Worm (Caenorhabditis elegans) whole organism, L4 larva: ENCODE measurements around the gene Y17G9B.11.

Experiments
- D1046.2 ChIP-seq: fragments of 200-800 bp; sonication (Bioruptor generic); IDR thresholded peaks from 2 replicates; pipeline ENCODE4 v1.3.6; 2022; ENCODE audit warnings: missing genetic modification characterization, missing compliant biosample characterization
- F10B5.3 ChIP-seq: sonication (generic microtip); optimal IDR thresholded peaks from 2 replicates; lab custom pipeline; 2016; ENCODE audit warnings: mild to moderate bottlenecking, missing genetic modification characterization, missing compliant biosample characterization
- F37D6.2 ChIP-seq: sonication (generic microtip); optimal IDR thresholded peaks from 2 replicates; lab custom pipeline; 2016; ENCODE audit warnings: mild to moderate bottlenecking, missing genetic modification characterization, missing compliant biosample characterization
- F49E8.2 ChIP-seq: sonication (generic microtip); optimal IDR thresholded peaks from 2 replicates; lab custom pipeline; 2016; ENCODE audit warnings: missing compliant biosample characterization, mild to moderate bottlenecking, missing genetic modification characterization, borderline replicate concordance
- R02D3.7 ChIP-seq: fragments of 150-350 bp; sonication (generic microtip); optimal IDR thresholded peaks from 3 replicates; lab custom pipeline; 2014; ENCODE audit warnings: missing biosample characterization, missing genetic modification characterization
- T20F7.1 ChIP-seq: fragments of 200-800 bp; sonication (Bioruptor generic); optimal IDR thresholded peaks from 2 replicates; lab custom pipeline; 2018; ENCODE audit warnings: mild to moderate bottlenecking, missing genetic modification characterization, missing compliant biosample characterization
- T26A8.4 ChIP-seq: fragments of 200-800 bp; sonication (Bioruptor generic); IDR thresholded peaks from 2 replicates; pipeline ENCODE4 v1.3.6; 2022; ENCODE audit warnings: missing genetic modification characterization, missing compliant biosample characterization
- Y105C5A.15 ChIP-seq: fragments of 200-800 bp; sonication (Bioruptor generic); IDR thresholded peaks from 2 replicates; pipeline ENCODE4 v1.3.6; 2022; ENCODE audit warnings: missing genetic modification characterization, missing compliant biosample characterization
- Y5F2A.4 ChIP-seq: fragments of 200-800 bp; sonication (Bioruptor generic); optimal IDR thresholded peaks from 2 replicates; lab custom pipeline; 2018; ENCODE audit warnings: mild to moderate bottlenecking, missing genetic modification characterization, missing compliant biosample characterization
- Y75B8A.6 ChIP-seq: fragments of 200-800 bp; sonication (Bioruptor generic); IDR thresholded peaks from 2 replicates; pipeline ENCODE4 v1.3.6; 2022; ENCODE audit warnings: missing genetic modification reagents, missing genetic modification characterization, missing compliant biosample characterization
- ZK337.2 ChIP-seq: fragments of 200-800 bp; sonication (Bioruptor generic); IDR thresholded peaks from 2 replicates; pipeline ENCODE4 v1.3.6; 2022; ENCODE audit warnings: missing genetic modification reagents, missing genetic modification characterization, missing compliant biosample characterization
- ceh-28 ChIP-seq: fragments of 150-350 bp; optimal IDR thresholded peaks from 2 replicates; lab custom pipeline; 2014; ENCODE audit warnings: missing biosample characterization, missing genetic modification reagents, missing genetic modification characterization
- ceh-32 ChIP-seq: sonication (generic microtip); optimal IDR thresholded peaks from 2 replicates; lab custom pipeline; 2016; ENCODE audit warnings: mild to moderate bottlenecking, missing genetic modification characterization, missing compliant biosample characterization; ENCODE audit not compliant: poor library complexity
- ceh-44 ChIP-seq: fragments of 200-800 bp; sonication (Bioruptor generic); IDR thresholded peaks from 2 replicates; pipeline ENCODE4 v1.3.6; 2022; ENCODE audit warnings: missing genetic modification reagents, missing genetic modification characterization, missing compliant biosample characterization
- ceh-62 ChIP-seq: sonication (generic microtip); optimal IDR thresholded peaks from 2 replicates; lab custom pipeline; 2017; ENCODE audit warnings: missing biosample characterization, missing genetic modification characterization
- ceh-82 ChIP-seq: sonication (generic microtip); optimal IDR thresholded peaks from 2 replicates; lab custom pipeline; 2017; ENCODE audit warnings: missing biosample characterization, missing genetic modification characterization
- ctbp-1 ChIP-seq: fragments of 200-800 bp; sonication (Bioruptor generic); IDR thresholded peaks from 2 replicates; pipeline ENCODE4 v1.3.6; 2022; ENCODE audit warnings: missing genetic modification reagents, missing genetic modification characterization, missing compliant biosample characterization
- daf-16 ChIP-seq, 3 experiments: sonication (generic microtip); optimal IDR thresholded peaks; 2 replicates each; lab custom pipeline; 2016 to 2017; ENCODE audit warnings: missing genetic modification characterization in 3 of 3, missing genetic modification reagents in 3 of 3, mild to moderate bottlenecking in 2 of 3, missing compliant biosample characterization in 2 of 3, missing biosample characterization in 1 of 3, moderate library complexity in 1 of 3
- dmd-6 ChIP-seq: fragments of 200-800 bp; sonication (Bioruptor generic); IDR thresholded peaks from 2 replicates; pipeline ENCODE4 v1.3.6; 2022; ENCODE audit warnings: missing genetic modification reagents, missing genetic modification characterization, missing compliant biosample characterization
- dpl-1 ChIP-seq: fragments of 150-350 bp; optimal IDR thresholded peaks from 2 replicates; lab custom pipeline; 2014; ENCODE audit warnings: missing biosample characterization, missing genetic modification reagents, missing genetic modification characterization
- duxl-1 ChIP-seq: sonication (generic microtip); optimal IDR thresholded peaks from 2 replicates; lab custom pipeline; 2016; ENCODE audit warnings: mild to moderate bottlenecking, missing genetic modification characterization, moderate library complexity, missing compliant biosample characterization; ENCODE audit not compliant: poor library complexity
- egl-27 ChIP-seq: sonication (generic microtip); optimal IDR thresholded peaks from 3 replicates; lab custom pipeline; 2017; ENCODE audit warnings: missing biosample characterization, missing genetic modification reagents, missing genetic modification characterization
- gei-8 ChIP-seq: fragments of 200-800 bp; sonication (Bioruptor generic); optimal IDR thresholded peaks from 2 replicates; lab custom pipeline; 2018; ENCODE audit warnings: mild to moderate bottlenecking, missing genetic modification characterization, missing compliant biosample characterization
- hif-1 ChIP-seq, 2 experiments: sonication (generic microtip); optimal IDR thresholded peaks; 2 replicates each; lab custom pipeline; 2016 to 2017; ENCODE audit warnings: missing compliant biosample characterization in 2 of 2, missing genetic modification characterization in 2 of 2, missing genetic modification reagents in 2 of 2, missing genotype in 2 of 2, mild to moderate bottlenecking in 1 of 2
- hlh-11 ChIP-seq: fragments of 200-800 bp; sonication (Bioruptor generic); optimal IDR thresholded peaks from 2 replicates; lab custom pipeline; 2018; ENCODE audit warnings: mild to moderate bottlenecking, missing genetic modification characterization, missing compliant biosample characterization
- jun-1 ChIP-seq: fragments of 150-350 bp; optimal IDR thresholded peaks from 2 replicates; lab custom pipeline; 2014; ENCODE audit warnings: missing biosample characterization, missing genetic modification reagents, missing genetic modification characterization
- lim-7 ChIP-seq: fragments of 200-800 bp; sonication (Bioruptor generic); IDR thresholded peaks from 2 replicates; pipeline ENCODE4 v1.3.6; 2022; ENCODE audit warnings: missing genetic modification characterization, missing compliant biosample characterization
- lin-15B ChIP-seq: fragments of 150-350 bp; sonication (generic microtip); optimal IDR thresholded peaks from 3 replicates; lab custom pipeline; 2014; ENCODE audit warnings: missing biosample characterization, missing genetic modification characterization
- lin-29 ChIP-seq: fragments of 200-800 bp; sonication (Bioruptor generic); IDR thresholded peaks from 2 replicates; pipeline ENCODE4 v1.3.6; 2022; ENCODE audit warnings: missing genetic modification reagents, missing genetic modification characterization, missing compliant biosample characterization
- lin-39 ChIP-seq: fragments of 150-350 bp; optimal IDR thresholded peaks from 2 replicates; lab custom pipeline; 2014; ENCODE audit warnings: missing biosample characterization, missing genetic modification reagents, missing genetic modification characterization
- lir-3 ChIP-seq: sonication (generic microtip); optimal IDR thresholded peaks from 2 replicates; lab custom pipeline; 2016; ENCODE audit warnings: mild to moderate bottlenecking, missing genetic modification characterization, missing compliant biosample characterization
- lsy-2 ChIP-seq, 2 experiments: fragments of 150-350 bp in 1 of 2; sonication (generic microtip) in 1 of 2; optimal IDR thresholded peaks; 2 replicates each; lab custom pipeline; 2014 to 2017; ENCODE audit warnings: missing biosample characterization in 2 of 2, missing genetic modification characterization in 2 of 2
- madf-5 ChIP-seq, 2 experiments: fragments of 200-800 bp; sonication (Bioruptor generic); IDR thresholded peaks; 2 replicates each; pipeline ENCODE4 v1.3.6; 2022; ENCODE audit warnings: missing compliant biosample characterization in 2 of 2, missing genetic modification characterization in 2 of 2
- madf-9 ChIP-seq: fragments of 200-800 bp; sonication (Bioruptor generic); conservative IDR thresholded peaks from 2 replicates; pipeline ENCODE4 v1.3.6; 2022; ENCODE audit warnings: missing genetic modification reagents, missing genetic modification characterization, missing compliant biosample characterization
- mdl-1 ChIP-seq, 2 experiments: fragments of 150-350 bp in 1 of 2; sonication (generic microtip) in 1 of 2; optimal IDR thresholded peaks; 2 replicates each; lab custom pipeline; 2014 to 2017; ENCODE audit warnings: missing biosample characterization in 2 of 2, missing genetic modification characterization in 2 of 2
- mes-2 ChIP-seq: sonication (generic microtip); optimal IDR thresholded peaks from 2 replicates; lab custom pipeline; 2016; ENCODE audit warnings: missing genotype, mild to moderate bottlenecking, missing genetic modification characterization, missing compliant biosample characterization; ENCODE audit not compliant: poor library complexity, severe bottlenecking
- nhr-10 ChIP-seq: fragments of 150-350 bp; optimal IDR thresholded peaks from 2 replicates; lab custom pipeline; 2014; ENCODE audit warnings: missing biosample characterization, missing genetic modification characterization
- nhr-11 ChIP-seq: fragments of 150-350 bp; optimal IDR thresholded peaks from 2 replicates; lab custom pipeline; 2014; ENCODE audit warnings: missing biosample characterization, missing genetic modification characterization
- nhr-25 ChIP-seq: sonication (generic microtip); optimal IDR thresholded peaks from 2 replicates; lab custom pipeline; 2017; ENCODE audit warnings: missing genetic modification characterization, mild to moderate bottlenecking, missing compliant biosample characterization, antibody characterized with exemption, moderate library complexity, borderline replicate concordance; ENCODE audit not compliant: insufficient read depth
- nhr-41 ChIP-seq: fragments of 200-800 bp; sonication (Bioruptor generic); IDR thresholded peaks from 2 replicates; pipeline ENCODE4 v1.3.6; 2022; ENCODE audit warnings: missing genetic modification reagents, missing genetic modification characterization, missing compliant biosample characterization
- nhr-42 ChIP-seq: fragments of 200-800 bp; sonication (Bioruptor generic); IDR thresholded peaks from 2 replicates; pipeline ENCODE4 v1.3.6; 2022; ENCODE audit warnings: missing genetic modification characterization, missing compliant biosample characterization
- nhr-76 ChIP-seq: fragments of 150-350 bp; optimal IDR thresholded peaks from 2 replicates; lab custom pipeline; 2014; ENCODE audit warnings: missing biosample characterization, missing genetic modification characterization
- rbr-2 ChIP-seq: sonication (generic microtip); optimal IDR thresholded peaks from 2 replicates; lab custom pipeline; 2016; ENCODE audit warnings: missing genotype, missing genetic modification characterization, missing compliant biosample characterization
- saeg-2 ChIP-seq: fragments of 200-800 bp; sonication (Bioruptor generic); IDR thresholded peaks from 2 replicates; pipeline ENCODE4 v1.3.6; 2022; ENCODE audit warnings: missing genetic modification reagents, missing genetic modification characterization, missing compliant biosample characterization
- set-16 ChIP-seq: fragments of 200-800 bp; sonication (Bioruptor generic); IDR thresholded peaks from 2 replicates; pipeline ENCODE4 v1.3.6; 2022; ENCODE audit warnings: missing genetic modification reagents, missing genetic modification characterization, missing compliant biosample characterization
- skn-1 ChIP-seq: fragments of 150-350 bp; optimal IDR thresholded peaks from 2 replicates; lab custom pipeline; 2014; ENCODE audit warnings: missing biosample characterization, missing genetic modification characterization
- snpc-1.2 ChIP-seq: fragments of 200-800 bp; sonication (Bioruptor generic); IDR thresholded peaks from 2 replicates; pipeline ENCODE4 v1.3.6; 2022; ENCODE audit warnings: missing genetic modification reagents, missing genetic modification characterization, missing compliant biosample characterization
- zag-1 ChIP-seq: fragments of 150-350 bp; optimal IDR thresholded peaks from 2 replicates; lab custom pipeline; 2014; ENCODE audit warnings: missing biosample characterization, missing genetic modification characterization
- zfp-3 ChIP-seq: fragments of 200-800 bp; sonication (Bioruptor generic); conservative IDR thresholded peaks from 2 replicates; pipeline ENCODE4 v1.3.6; 2022; ENCODE audit warnings: missing genetic modification reagents, missing genetic modification characterization, missing compliant biosample characterization

The Y17G9B.11 gene

ce11 chrIV:4749728-4750278 is 6.6 kb upstream of the Y17G9B.11 start, which contains the start of the genes rpl-20 and Y17G9B.5 (continued):
- peak; percentile 96 for TF ChIP-seq F10B5.3 (tag; lab: Kevin White, UChicago)
- peak; percentile 99 for TF ChIP-seq Y75B8A.6 (GFP tag; lab: Robert Waterston, UW)
- no peak for TF ChIP-seq Y105C5A.15
- TF ChIP-seq nhr-76 (tag; lab: Kevin White, UChicago) = peak; percentile 90
- TF ChIP-seq ceh-62 (tag; lab: Kevin White, UChicago) = peak; percentile 16
- TF ChIP-seq ZK337.2 (GFP tag; lab: Robert Waterston, UW) = peak; percentile 93
- peak; percentile 99 for TF ChIP-seq skn-1 (tag; lab: Kevin White, UChicago)
- peak; percentile 100 for TF ChIP-seq lsy-2 (tag; optimal IDR thresholded peaks at IDR 0.05; lab: Kevin White, UChicago)
- peak; percentile 22 to 92 for TF ChIP-seq mdl-1 (tag; optimal IDR thresholded peaks at IDR 0.05; lab: Kevin White, UChicago)
- peak; percentile 97 for TF ChIP-seq Y5F2A.4 (GFP tag; lab: Kevin White, UChicago)
- peak; percentile 99 for TF ChIP-seq lin-29 (GFP tag; lab: Robert Waterston, UW)
- peak; percentile 87 for TF ChIP-seq ceh-44 (GFP tag; lab: Robert Waterston, UW)
- peak; percentile 95 to 98 for TF ChIP-seq daf-16 (GFP tag; optimal IDR thresholded peaks at IDR 0.05; lab: Kevin White, UChicago)
- TF ChIP-seq daf-16 (tag; optimal IDR thresholded peaks at IDR 0.05; lab: Kevin White, UChicago) = peak; percentile 97
- peak; percentile 93 to 96 for TF ChIP-seq hif-1 (tag; optimal IDR thresholded peaks at IDR 0.05; lab: Kevin White, UChicago)
- peak; percentile 36 for TF ChIP-seq set-16 (GFP tag; lab: Robert Waterston, UW)
- peak; percentile 100 for TF ChIP-seq dmd-6 (GFP tag; lab: Robert Waterston, UW)
- TF ChIP-seq jun-1 (tag; lab: Kevin White, UChicago) = peak; percentile 96
- peak; percentile 98 for TF ChIP-seq F49E8.2 (tag; lab: Kevin White, UChicago)
- peak; percentile 53 for TF ChIP-seq egl-27
- peak; percentile 89 for TF ChIP-seq lir-3
- TF ChIP-seq ctbp-1 = peak; percentile 99
- TF ChIP-seq nhr-25 (tag; lab: Kevin White, UChicago) = peak; percentile 97
- peak; percentile 81 for TF ChIP-seq lim-7 (GFP tag; lab: Robert Waterston, UW)
- peak; percentile 40 for TF ChIP-seq ceh-82
- TF ChIP-seq D1046.2 = peak; percentile 97
- TF ChIP-seq saeg-2 (GFP tag; lab: Robert Waterston, UW) = peak; percentile 99
- TF ChIP-seq F37D6.2 (tag; lab: Kevin White, UChicago) = peak; percentile 98
- TF ChIP-seq duxl-1 (tag; lab: Kevin White, UChicago) = peak; percentile 98
- peak; percentile 74 for TF ChIP-seq ceh-28 (tag; lab: Kevin White, UChicago)
- TF ChIP-seq zfp-3 (GFP tag; lab: Robert Waterston, UW) = peak; percentile 99
- TF ChIP-seq madf-9 (GFP tag; lab: Robert Waterston, UW) = peak; percentile 98
- peak; percentile 91 for TF ChIP-seq lin-39 (tag; lab: Kevin White, UChicago)
- peak; percentile 100 for TF ChIP-seq rbr-2 (tag; lab: Kevin White, UChicago)
- peak; percentile 99 for TF ChIP-seq lin-15B (tag; lab: Kevin White, UChicago)
- peak; percentile 93 for TF ChIP-seq gei-8 (GFP tag; lab: Kevin White, UChicago)
- TF ChIP-seq madf-5 (GFP tag; IDR thresholded peaks at IDR 0.05; lab: Robert Waterston, UW) = peak; percentile 96 to 99
- peak; percentile 97 for TF ChIP-seq nhr-41 (GFP tag; lab: Robert Waterston, UW)
- peak; percentile 99 for TF ChIP-seq dpl-1
- peak; percentile 98 for TF ChIP-seq nhr-10 (tag; lab: Kevin White, UChicago)
- TF ChIP-seq zag-1 = peak; percentile 88
- TF ChIP-seq hlh-11 (tag; lab: Kevin White, UChicago) = peak; percentile 100
- peak; percentile 100 for TF ChIP-seq nhr-11
- peak; percentile 99 for TF ChIP-seq nhr-42 (GFP tag; lab: Robert Waterston, UW)
- peak; percentile 88 for TF ChIP-seq ceh-32 (tag; lab: Kevin White, UChicago)
- peak; percentile 98 for TF ChIP-seq T20F7.1 (GFP tag; lab: Kevin White, UChicago)
- TF ChIP-seq R02D3.7 = peak; percentile 100
- peak; percentile 99 for TF ChIP-seq mes-2 (tag; lab: Kevin White, UChicago)
- TF ChIP-seq T26A8.4 (GFP tag; lab: Robert Waterston, UW) = peak; percentile 100
- TF ChIP-seq snpc-1.2 (GFP tag; lab: Robert Waterston, UW) = peak; percentile 97
